Worm (Caenorhabditis elegans) whole organism, L3 larva: Measurements from ENCODE around the gene cpt-3.

Experiments used
- R02D3.7 ChIP-seq: fragments of 150-350 bp; optimal IDR thresholded peaks from 2 replicates; lab custom pipeline; 2014; ENCODE audit warnings: missing biosample characterization, missing genetic modification characterization
- aly-2 ChIP-seq: fragments of 150-350 bp; optimal IDR thresholded peaks from 2 replicates; lab custom pipeline; 2014; ENCODE audit warnings: missing biosample characterization, missing genetic modification characterization
- ama-1 ChIP-seq: fragments of 150-350 bp; optimal IDR thresholded peaks from 2 replicates; lab custom pipeline; 2018
- ceh-28 ChIP-seq: fragments of 150-350 bp; optimal IDR thresholded peaks from 2 replicates; lab custom pipeline; 2014; ENCODE audit warnings: missing biosample characterization, missing genetic modification reagents, missing genetic modification characterization
- ceh-82 ChIP-seq: fragments of 150-350 bp; optimal IDR thresholded peaks from 2 replicates; lab custom pipeline; 2014; ENCODE audit warnings: missing biosample characterization, missing genetic modification characterization
- ceh-9 ChIP-seq: sonication (generic microtip); optimal IDR thresholded peaks from 2 replicates; lab custom pipeline; 2018; ENCODE audit warnings: missing biosample characterization, missing genetic modification characterization
- daf-12 ChIP-seq: fragments of 150-350 bp; optimal IDR thresholded peaks from 2 replicates; lab custom pipeline; 2014; ENCODE audit warnings: missing biosample characterization, missing genetic modification reagents, missing genetic modification characterization
- egl-27 ChIP-seq: sonication (generic microtip); optimal IDR thresholded peaks from 4 replicates; lab custom pipeline; 2017; ENCODE audit warnings: missing biosample characterization, missing genetic modification reagents, missing genetic modification characterization
- elt-1 ChIP-seq: fragments of 150-350 bp; optimal IDR thresholded peaks from 2 replicates; lab custom pipeline; 2014; ENCODE audit warnings: missing biosample characterization, missing genetic modification characterization
- elt-2 ChIP-seq: sonication (generic microtip); optimal IDR thresholded peaks from 2 replicates; lab custom pipeline; 2016; ENCODE audit warnings: missing genetic modification reagents, mild to moderate bottlenecking, missing genetic modification characterization, missing compliant biosample characterization
- eor-1 ChIP-seq, 2 experiments: fragments of 150-350 bp; optimal IDR thresholded peaks; 2 replicates each; lab custom pipeline; 2014 to 2018; ENCODE audit warnings: missing biosample characterization in 2 of 2, missing genetic modification characterization in 2 of 2
- fkh-10 ChIP-seq: sonication (generic microtip); optimal IDR thresholded peaks from 2 replicates; lab custom pipeline; 2017; ENCODE audit warnings: missing biosample characterization, missing genetic modification reagents, missing genetic modification characterization
- fos-1 ChIP-seq: fragments of 150-350 bp; optimal IDR thresholded peaks from 2 replicates; lab custom pipeline; 2014; ENCODE audit warnings: missing biosample characterization, missing genetic modification characterization
- hmg-11 ChIP-seq: sonication (generic microtip); optimal IDR thresholded peaks from 2 replicates; lab custom pipeline; 2016; ENCODE audit warnings: missing genetic modification characterization, missing compliant biosample characterization
- jun-1 ChIP-seq: fragments of 150-350 bp; optimal IDR thresholded peaks from 2 replicates; lab custom pipeline; 2014; ENCODE audit warnings: missing biosample characterization, missing genetic modification reagents, missing genetic modification characterization
- lin-15B ChIP-seq: fragments of 150-350 bp; optimal IDR thresholded peaks from 2 replicates; lab custom pipeline; 2014; ENCODE audit warnings: missing biosample characterization, missing genetic modification characterization
- lin-39 ChIP-seq: fragments of 150-350 bp; optimal IDR thresholded peaks from 2 replicates; lab custom pipeline; 2018; ENCODE audit warnings: missing biosample characterization, missing genetic modification reagents, missing genetic modification characterization
- lsy-12 ChIP-seq: sonication (generic microtip); optimal IDR thresholded peaks from 2 replicates; lab custom pipeline; 2016; ENCODE audit warnings: mild to moderate bottlenecking, missing genetic modification characterization, missing compliant biosample characterization
- mml-1 ChIP-seq: fragments of 150-350 bp; sonication (generic microtip); optimal IDR thresholded peaks from 3 replicates; lab custom pipeline; 2014; ENCODE audit warnings: missing biosample characterization, missing genetic modification characterization
- nfya-1 ChIP-seq: sonication (generic microtip); optimal IDR thresholded peaks from 2 replicates; lab custom pipeline; 2017; ENCODE audit warnings: missing genetic modification characterization, mild to moderate bottlenecking, missing compliant biosample characterization, antibody characterized with exemption, moderate library complexity; ENCODE audit not compliant: insufficient read depth
- nhr-12 ChIP-seq: fragments of 150-350 bp; optimal IDR thresholded peaks from 2 replicates; lab custom pipeline; 2014; ENCODE audit warnings: missing biosample characterization, missing genetic modification characterization
- nhr-23 ChIP-seq: fragments of 150-350 bp; optimal IDR thresholded peaks from 2 replicates; lab custom pipeline; 2014; ENCODE audit warnings: missing biosample characterization, missing genetic modification reagents, missing genetic modification characterization
- nhr-25 ChIP-seq: sonication (generic microtip); optimal IDR thresholded peaks from 2 replicates; lab custom pipeline; 2017; ENCODE audit warnings: missing biosample characterization, missing genetic modification characterization
- nhr-43 ChIP-seq: sonication (generic microtip); optimal IDR thresholded peaks from 2 replicates; lab custom pipeline; 2016; ENCODE audit warnings: mild to moderate bottlenecking, missing genetic modification characterization, missing compliant biosample characterization; ENCODE audit not compliant: poor library complexity, severe bottlenecking
- nhr-76 ChIP-seq: fragments of 150-350 bp; sonication (generic microtip); optimal IDR thresholded peaks from 5 replicates; lab custom pipeline; 2014; ENCODE audit warnings: missing biosample characterization, missing genetic modification characterization
- pha-4 ChIP-seq: fragments of 150-350 bp; optimal IDR thresholded peaks from 2 replicates; lab custom pipeline; 2014; ENCODE audit warnings: missing biosample characterization, missing genetic modification reagents, missing genetic modification characterization
- pqm-1 ChIP-seq: fragments of 150-350 bp; optimal IDR thresholded peaks from 2 replicates; lab custom pipeline; 2017; ENCODE audit warnings: missing biosample characterization, missing genetic modification characterization, inconsistent platforms
- sea-2 ChIP-seq: fragments of 150-350 bp; sonication (generic microtip); optimal IDR thresholded peaks from 4 replicates; lab custom pipeline; 2014; ENCODE audit warnings: missing biosample characterization, missing genetic modification reagents, missing genetic modification characterization
- skn-1 ChIP-seq: fragments of 150-350 bp; optimal IDR thresholded peaks from 2 replicates; lab custom pipeline; 2014; ENCODE audit warnings: missing biosample characterization, missing genetic modification characterization
- snpc-4 ChIP-seq: fragments of 150-350 bp; optimal IDR thresholded peaks from 2 replicates; lab custom pipeline; 2014; ENCODE audit warnings: missing biosample characterization, missing genetic modification characterization
- tbx-2 ChIP-seq: sonication (generic microtip); optimal IDR thresholded peaks from 2 replicates; lab custom pipeline; 2016; ENCODE audit warnings: mild to moderate bottlenecking, missing genetic modification characterization, missing compliant biosample characterization
- unc-39 ChIP-seq: sonication (generic microtip); optimal IDR thresholded peaks from 4 replicates; lab custom pipeline; 2017; ENCODE audit warnings: missing biosample characterization, missing genetic modification characterization
- unc-62 ChIP-seq: fragments of 150-350 bp; sonication (generic microtip); optimal IDR thresholded peaks from 4 replicates; lab custom pipeline; 2014; ENCODE audit warnings: missing biosample characterization, missing genetic modification reagents, missing genetic modification characterization
- zag-1 ChIP-seq: fragments of 150-350 bp; optimal IDR thresholded peaks from 2 replicates; lab custom pipeline; 2014; ENCODE audit warnings: missing biosample characterization, missing genetic modification characterization
- ztf-11 ChIP-seq: fragments of 150-350 bp; optimal IDR thresholded peaks from 2 replicates; lab custom pipeline; 2014; ENCODE audit warnings: missing biosample characterization, missing genetic modification characterization
- ztf-4 ChIP-seq: fragments of 150-350 bp; optimal IDR thresholded peaks from 2 replicates; lab custom pipeline; 2014; ENCODE audit warnings: missing biosample characterization, missing genetic modification characterization

Gene cpt-3

DNA sequence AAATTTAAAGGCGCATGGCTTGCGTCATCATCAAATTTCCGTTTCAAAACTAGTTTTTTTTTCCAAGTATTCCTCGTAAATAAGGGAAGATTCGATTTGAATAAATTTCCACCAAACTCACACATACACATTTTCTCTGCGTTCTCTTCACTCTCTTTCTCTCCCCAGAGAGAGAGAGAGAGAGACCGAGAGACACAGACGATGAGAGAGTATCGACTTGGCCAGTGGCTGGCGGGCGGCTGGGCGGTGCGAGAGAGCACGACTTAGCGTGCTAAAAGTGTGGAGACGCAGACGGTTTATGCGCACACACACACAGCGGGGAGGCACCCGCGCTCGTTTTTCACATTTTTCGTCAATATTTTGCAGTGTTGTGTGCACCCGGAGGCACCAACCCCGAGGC, 18.2 kb downstream of the cpt-3 start:
- TF ChIP-seq ztf-11 (tag; lab: Kevin White, UChicago): no peak
- peak; percentile 54 for TF ChIP-seq tbx-2 (tag; lab: Kevin White, UChicago)
- TF ChIP-seq pqm-1 (tag; lab: Kevin White, UChicago): peak; percentile 22
- no peak for TF ChIP-seq nhr-12 (tag; lab: Kevin White, UChicago)
- no peak for TF ChIP-seq elt-1 (tag; lab: Kevin White, UChicago)
- TF ChIP-seq elt-2 (tag; lab: Kevin White, UChicago): peak; percentile 54
- TF ChIP-seq ceh-28: peak; percentile 94
- peak; percentile 42 for TF ChIP-seq sea-2 (GFP tag; lab: Kevin White, UChicago)
- peak; percentile 97 for TF ChIP-seq hmg-11
- peak; percentile 75 for TF ChIP-seq pha-4 (tag; lab: Kevin White, UChicago)
- peak; percentile 94 for TF ChIP-seq fkh-10 (GFP tag; lab: Kevin White, UChicago)
- peak; percentile 55 for TF ChIP-seq lin-39 (tag; lab: Kevin White, UChicago)
- TF ChIP-seq nfya-1 (tag; lab: Kevin White, UChicago): peak; percentile 98
- TF ChIP-seq snpc-4 (tag; lab: Kevin White, UChicago): no peak
- peak; percentile 56 for TF ChIP-seq nhr-23 (tag; lab: Kevin White, UChicago)
- no peak for TF ChIP-seq ztf-4
- TF ChIP-seq unc-62 (GFP tag; lab: Kevin White, UChicago): no peak
- TF ChIP-seq jun-1 (tag; lab: Kevin White, UChicago): peak; percentile 42
- no peak for TF ChIP-seq mml-1 (tag; lab: Kevin White, UChicago)
- peak; percentile 65 for TF ChIP-seq ceh-82 (tag; lab: Kevin White, UChicago)
- no peak for TF ChIP-seq nhr-25 (tag; lab: Kevin White, UChicago)
- peak; percentile 56 for TF ChIP-seq lin-15B (tag; lab: Kevin White, UChicago)

DNA sequence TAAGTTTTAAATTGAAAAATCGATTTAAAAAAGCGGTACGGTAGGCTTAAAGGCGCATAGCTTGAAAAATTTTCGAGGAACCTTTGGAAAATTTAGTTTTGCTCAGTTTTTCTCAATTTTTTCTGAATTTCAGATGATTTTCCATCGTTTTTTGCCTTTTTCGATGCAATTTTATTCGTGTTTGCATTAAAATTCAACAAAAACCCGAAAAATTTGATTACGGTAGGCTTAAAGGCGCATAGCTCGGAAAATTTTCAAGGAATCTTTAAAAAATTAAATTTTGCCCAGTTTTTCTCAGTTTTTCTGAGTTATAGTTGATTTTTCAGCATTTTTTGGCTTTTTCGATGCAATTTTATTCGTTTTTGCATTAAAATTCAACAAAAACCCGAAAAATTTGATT, 18.7 kb downstream of the cpt-3 start:
- no peak for TF ChIP-seq unc-39 (tag; lab: Kevin White, UChicago)
- no peak for TF ChIP-seq ceh-28
- no peak for TF ChIP-seq nhr-12 (tag; lab: Kevin White, UChicago)
- TF ChIP-seq nfya-1 (tag; lab: Kevin White, UChicago): no peak
- TF ChIP-seq zag-1 (tag; lab: Kevin White, UChicago): no peak
- no peak for TF ChIP-seq nhr-25 (tag; lab: Kevin White, UChicago)
- TF ChIP-seq snpc-4 (tag; lab: Kevin White, UChicago): no peak
- TF ChIP-seq lsy-12 (tag; lab: Kevin White, UChicago): no peak
- no peak for TF ChIP-seq fos-1 (tag; lab: Kevin White, UChicago)
- no peak for TF ChIP-seq mml-1 (tag; lab: Kevin White, UChicago)
- TF ChIP-seq ceh-82 (tag; lab: Kevin White, UChicago): no peak
- TF ChIP-seq lin-15B (tag; lab: Kevin White, UChicago): no peak
- no peak for TF ChIP-seq sea-2 (GFP tag; lab: Kevin White, UChicago)
- no peak for TF ChIP-seq unc-62 (GFP tag; lab: Kevin White, UChicago)

DNA sequence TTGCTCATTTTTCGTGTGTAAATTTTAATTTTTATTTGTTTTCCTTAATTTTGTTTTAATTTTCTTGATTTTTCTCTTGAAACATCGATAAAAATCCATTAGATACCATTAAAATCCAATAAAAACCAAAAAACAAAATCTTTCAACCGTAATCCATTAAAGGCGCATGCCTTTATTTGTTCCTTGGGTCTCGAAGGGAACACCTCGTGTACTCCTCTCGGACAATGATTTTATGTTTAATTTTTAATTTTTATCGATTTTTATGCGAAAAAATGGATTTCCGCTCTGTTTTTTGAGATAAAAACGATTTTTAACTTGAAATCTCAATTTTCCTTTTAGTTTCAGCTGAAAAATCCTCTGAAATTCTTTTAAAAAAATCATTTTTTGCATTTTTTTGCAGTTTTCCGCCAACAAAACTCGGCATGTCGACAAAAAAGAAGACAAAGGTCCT, 19.3 kb downstream of the cpt-3 start, which contains the start of gene ppk-2:
Gene ppk-2 (plus strand): TSS at position 401 of the 451 bp plus-strand sequence.
- TF ChIP-seq ama-1 (lab: Kevin White, UChicago): no peak
- TF ChIP-seq lsy-12 (tag; lab: Kevin White, UChicago): no peak
- no peak for TF ChIP-seq nhr-76 (tag; lab: Kevin White, UChicago)
- TF ChIP-seq elt-2 (tag; lab: Kevin White, UChicago): no peak
- TF ChIP-seq lin-39 (tag; lab: Kevin White, UChicago): no peak
- TF ChIP-seq R02D3.7: no peak
- TF ChIP-seq jun-1 (tag; lab: Kevin White, UChicago): no peak
- no peak for TF ChIP-seq nhr-43 (tag; lab: Kevin White, UChicago)
- no peak for TF ChIP-seq ceh-9 (tag; lab: Kevin White, UChicago)
- no peak for TF ChIP-seq eor-1 (tag; optimal IDR thresholded peaks at IDR 0.05; lab: Kevin White, UChicago)
- no peak for TF ChIP-seq tbx-2 (tag; lab: Kevin White, UChicago)

DNA sequence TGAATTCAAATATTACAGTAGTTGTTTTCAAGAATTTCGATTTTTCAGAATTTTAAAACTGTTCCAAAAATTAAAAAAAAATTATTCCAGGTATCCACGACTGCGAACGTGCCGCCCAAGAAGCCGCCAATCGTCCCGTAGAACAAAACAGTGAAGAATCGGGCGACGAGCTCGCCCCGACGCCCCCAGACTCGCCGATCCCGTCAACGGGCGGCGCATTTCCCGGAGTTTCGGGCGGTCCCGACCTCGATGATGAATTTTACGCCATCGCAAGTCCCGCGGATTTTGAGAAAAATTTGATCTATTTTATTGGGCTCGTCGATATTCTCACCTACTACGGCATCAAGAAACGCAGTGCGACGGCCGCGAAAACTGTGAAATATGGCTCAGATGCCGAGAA, 23.3 kb downstream of the cpt-3 start:
- no peak for TF ChIP-seq fkh-10 (GFP tag; lab: Kevin White, UChicago)
- no peak for TF ChIP-seq elt-1 (tag; lab: Kevin White, UChicago)
- no peak for TF ChIP-seq skn-1 (tag; lab: Kevin White, UChicago)
- TF ChIP-seq pha-4 (tag; lab: Kevin White, UChicago): no peak
- TF ChIP-seq unc-62 (GFP tag; lab: Kevin White, UChicago): no peak
- TF ChIP-seq nhr-23 (tag; lab: Kevin White, UChicago): no peak
- TF ChIP-seq nhr-25 (tag; lab: Kevin White, UChicago): no peak
- TF ChIP-seq daf-12: no peak
- no peak for TF ChIP-seq jun-1 (tag; lab: Kevin White, UChicago)
- TF ChIP-seq lin-15B (tag; lab: Kevin White, UChicago): no peak
- no peak for TF ChIP-seq ztf-11 (tag; lab: Kevin White, UChicago)
- TF ChIP-seq egl-27 (tag; lab: Kevin White, UChicago): no peak
- TF ChIP-seq mml-1 (tag; lab: Kevin White, UChicago): no peak
- no peak for TF ChIP-seq lin-39 (tag; lab: Kevin White, UChicago)
- no peak for TF ChIP-seq sea-2 (GFP tag; lab: Kevin White, UChicago)
- TF ChIP-seq lsy-12 (tag; lab: Kevin White, UChicago): no peak
- TF ChIP-seq nfya-1 (tag; lab: Kevin White, UChicago): no peak
- TF ChIP-seq aly-2 (tag; lab: Kevin White, UChicago): no peak
